Fruit fly (Drosophila melanogaster): Measurements from ENCODE around the gene CrebA.

CrebA gene

DNA sequence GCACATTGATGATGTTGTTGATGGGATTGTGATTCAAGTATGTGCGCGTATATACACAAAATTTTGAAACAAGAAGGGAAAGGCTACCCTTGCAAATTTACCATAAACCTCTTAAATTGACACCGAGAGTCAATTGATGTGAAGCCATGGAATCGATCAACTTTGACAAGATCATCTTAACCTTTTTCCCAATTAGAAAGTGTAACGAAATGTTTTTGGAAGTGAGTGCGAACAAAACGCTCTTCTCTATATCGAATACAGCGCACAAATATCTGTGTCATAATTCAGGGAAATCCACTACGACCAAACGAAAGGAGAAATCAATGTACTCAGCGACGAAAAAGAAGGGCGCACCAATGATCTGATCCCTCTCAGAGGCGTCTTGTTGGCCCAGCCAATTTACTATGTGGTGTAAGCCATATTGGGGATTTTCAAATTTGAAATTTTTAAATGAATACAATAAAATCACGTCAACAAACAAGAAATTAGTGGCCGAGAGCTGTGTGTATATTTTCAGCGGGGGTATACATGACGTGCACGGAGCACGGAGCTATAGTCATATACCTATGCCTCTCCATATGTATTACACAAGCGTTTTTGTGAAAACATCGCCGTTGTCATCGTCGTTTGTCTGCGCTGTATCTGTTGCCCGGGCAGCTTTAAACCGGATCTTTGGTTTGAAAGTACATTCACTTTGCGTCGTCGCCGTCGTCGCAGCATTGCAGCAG is 1.6 kb upstream of the CrebA start (continued):
- TF ChIP-seq D (optimal IDR thresholded peaks at IDR 0.05) (no peak), D (GFP tag; optimal IDR thresholded peaks at IDR 0.05) (no peak), CG13123 (GFP tag; optimal IDR thresholded peaks at IDR 0.05) (peak; percentile 14), Mrtf (GFP tag; IDR thresholded peaks at IDR 0.05) (no peak), CG11247 (GFP tag; IDR thresholded peaks at IDR 0.05) (peak; percentile 14; the same call in 1 of the 2 replicates), gt (GFP tag; IDR thresholded peaks at IDR 0.05) (no peak), corto (GFP tag; optimal IDR thresholded peaks at IDR 0.05) (peak; percentile 3), CG3065 (GFP tag; optimal IDR thresholded peaks at IDR 0.05) (no peak), CG6765 (GFP tag; optimal IDR thresholded peaks at IDR 0.05) (no peak), CG18599 (GFP tag; optimal IDR thresholded peaks at IDR 0.05) (peak; percentile 35), HLH3B (GFP tag; IDR thresholded peaks at IDR 0.05) (peak; percentile 57), pfk (GFP tag; optimal IDR thresholded peaks at IDR 0.05) (no peak), Trl (optimal IDR thresholded peaks at IDR 0.05) (peak; percentile 11 to 17), Trl (GFP tag; optimal IDR thresholded peaks at IDR 0.05) (peak; percentile 56), CG33557 (GFP tag; optimal IDR thresholded peaks at IDR 0.05) (peak; percentile 34), Mad (GFP tag; optimal IDR thresholded peaks at IDR 0.05) (no peak), CG3726 (GFP tag; IDR thresholded peaks at IDR 0.05) (0 out of 3 replicates have a peak, but pooled peaks have one; percentile 58), bowl (GFP tag; IDR thresholded peaks at IDR 0.05) (no peak), CG17186 (GFP tag; optimal IDR thresholded peaks at IDR 0.05) (peak; percentile 30), CG4328 (GFP tag; optimal IDR thresholded peaks at IDR 0.05) (peak; percentile 12), chinmo (GFP tag; IDR thresholded peaks at IDR 0.05; ENCODE audit: partially characterized antibody) (no peak), CG17385 (GFP tag; optimal IDR thresholded peaks at IDR 0.05) (peak; percentile 17), nom (GFP tag; optimal IDR thresholded peaks at IDR 0.05) (peak; percentile 35), CG12155 (GFP tag; optimal IDR thresholded peaks at IDR 0.05) (peak; percentile 1), CG5180 (GFP tag; optimal IDR thresholded peaks at IDR 0.05) (peak; percentile 35), CG13424 (tag; optimal IDR thresholded peaks at IDR 0.05) (peak; percentile 49), CG17359 (tag; optimal IDR thresholded peaks at IDR 0.05) (peak; percentile 57), Camta (GFP tag; optimal IDR thresholded peaks at IDR 0.05) (no peak), ase (GFP tag; IDR thresholded peaks at IDR 0.05) (no peak), CG11696 (GFP tag; IDR thresholded peaks at IDR 0.05) (peak; percentile 28; the same call in 1 of the 2 replicates), abd-A (tag; optimal IDR thresholded peaks at IDR 0.05) (peak; percentile 62), C15 (GFP tag; IDR thresholded peaks at IDR 0.05) (no peak), Dek (tag; optimal IDR thresholded peaks at IDR 0.05) (no peak), CG3838 (GFP tag; optimal IDR thresholded peaks at IDR 0.05) (no peak), CG18262 (tag; optimal IDR thresholded peaks at IDR 0.05) (peak; percentile 30), CG11504 (tag; optimal IDR thresholded peaks at IDR 0.05) (peak; percentile 59), CG4617 (GFP tag; optimal IDR thresholded peaks at IDR 0.05; ENCODE audit: borderline replicate concordance) (no peak), Ptx1 (GFP tag; IDR thresholded peaks at IDR 0.05) (peak; percentile 36; the same call in 1 of the 2 replicates), CG13894 (tag; optimal IDR thresholded peaks at IDR 0.05) (no peak), pb (GFP tag; optimal IDR thresholded peaks at IDR 0.05) (peak; percentile 74), knrl (GFP tag; IDR thresholded peaks at IDR 0.05; ENCODE audit: partially characterized antibody) (no peak), TFAM (GFP tag; optimal IDR thresholded peaks at IDR 0.05) (no peak), CG34224 (GFP tag; IDR thresholded peaks at IDR 0.05; ENCODE audit: partially characterized antibody) (no peak), CG1602 (GFP tag; optimal IDR thresholded peaks at IDR 0.05) (no peak), tin (GFP tag; optimal IDR thresholded peaks at IDR 0.05) (no peak), gro (GFP tag; optimal IDR thresholded peaks at IDR 0.05) (no peak), Rfx (GFP tag; IDR thresholded peaks at IDR 0.05) (peak; percentile 43), ara (GFP tag; IDR thresholded peaks at IDR 0.05) (peak; percentile 59), zfh2 (GFP tag; optimal IDR thresholded peaks at IDR 0.05) (peak; percentile 50), Doc3 (GFP tag; IDR thresholded peaks at IDR 0.05; ENCODE audit: partially characterized antibody) (no peak)

Measured in whole organism, embryonic.